Fruit fly (Drosophila melanogaster): ENCODE measurements around the gene CG44002.
A peak's percentile ranks its signal among the peaks of the same experiment; 100 is the strongest.
"Not testable (repeated sequence)": the region's sequence is repeated elsewhere in the genome, so short reads cannot be mapped to it uniquely, and the experiment has no call there.

CG44002 gene

dm6 chr2L:3170949-3171579 is at the start of gene CG44002:
Gene CG44002, minus strand, starts transcription at chr2L:3171092.
- TF ChIP-seq CG8478 (optimal IDR thresholded peaks at IDR 0.05) (no peak), CTCF (optimal IDR thresholded peaks at IDR 0.05) (no peak)

dm6 chr2L:3200396-3200795 is 29.5 kb upstream of the CG44002 start, which contains the start of gene CG34393:
Gene CG34393, minus strand, starts transcription at chr2L:3200496.
- TF ChIP-seq CG8478 (optimal IDR thresholded peaks at IDR 0.05) (no peak), CTCF (optimal IDR thresholded peaks at IDR 0.05) (no peak)

DNA sequence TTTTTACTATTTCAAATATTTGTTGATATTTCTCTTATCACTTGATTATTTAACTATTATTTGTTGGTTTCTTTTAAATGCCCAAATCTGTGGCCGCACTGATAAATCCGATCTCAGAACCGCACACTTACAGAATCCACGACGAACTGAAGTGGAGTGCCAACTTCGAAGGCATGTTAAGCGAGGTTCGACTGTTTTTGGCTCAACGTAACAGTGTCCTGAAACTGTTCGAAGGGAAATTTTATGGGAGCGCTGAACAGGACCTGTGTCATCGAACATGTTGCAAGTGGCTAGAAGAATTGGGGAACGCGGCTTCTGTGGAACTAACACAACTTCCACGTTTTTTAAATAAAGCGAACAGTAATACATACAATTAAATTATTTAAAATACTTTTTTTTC is 28.7 kb upstream of the CG44002 start:
- TF ChIP-seq CG8478 (optimal IDR thresholded peaks at IDR 0.05) (no peak), CTCF (optimal IDR thresholded peaks at IDR 0.05) (no peak)

DNA sequence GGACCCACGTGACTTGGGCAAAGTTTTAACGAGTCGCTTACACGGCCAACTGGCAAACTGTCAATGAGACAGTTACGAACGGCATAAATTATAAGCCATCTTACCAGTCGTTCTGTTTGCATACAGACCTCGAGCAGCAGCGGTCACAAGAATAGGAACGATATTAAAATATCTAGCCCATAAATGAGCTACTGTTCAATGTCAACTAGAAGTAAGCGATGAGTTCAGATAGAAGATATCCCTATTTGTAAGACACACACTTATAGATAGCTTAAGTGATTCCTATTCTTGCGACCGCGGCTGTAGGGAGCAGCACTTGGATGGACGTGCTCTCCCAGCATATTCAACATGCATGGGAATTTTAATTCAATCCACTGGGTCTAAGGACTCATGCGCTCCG is 18.0 kb upstream of the CG44002 start:
- TF ChIP-seq CTCF (optimal IDR thresholded peaks at IDR 0.05) (no peak), CG8478 (optimal IDR thresholded peaks at IDR 0.05) (no peak)

- TF ChIP-seq CG8478 (optimal IDR thresholded peaks at IDR 0.05) (no peak), CTCF (optimal IDR thresholded peaks at IDR 0.05) (peak; percentile 81 to 86)
Measured at dm6 chr2L:3183205-3183604, 12.3 kb upstream of the CG44002 start.

- no peak for TF ChIP-seq CG8478 (optimal IDR thresholded peaks at IDR 0.05)
- TF ChIP-seq CTCF (optimal IDR thresholded peaks at IDR 0.05) = peak; percentile 63 to 65
Measured at dm6 chr2L:3179654-3180053, 8.8 kb upstream of the CG44002 start.

DNA sequence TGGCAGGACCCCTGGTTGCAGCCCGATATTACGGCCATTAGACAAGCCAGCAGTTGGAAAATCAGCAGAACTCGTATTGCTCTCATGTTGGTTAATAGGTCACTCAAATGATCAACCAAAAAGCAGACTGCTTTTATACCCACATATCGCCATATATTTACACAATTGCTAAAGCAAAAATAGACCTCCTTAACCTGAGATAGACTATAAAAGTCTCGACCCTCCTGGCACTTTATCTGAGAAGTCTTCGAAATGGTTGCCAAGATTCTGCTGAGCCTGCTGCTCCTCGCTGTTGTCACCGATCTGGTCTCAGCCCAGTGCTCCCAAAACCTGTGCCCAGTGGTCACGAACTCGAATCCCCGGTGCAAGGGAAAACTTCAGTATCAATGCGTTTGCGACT is 2.8 kb upstream of the CG44002 start, which contains the start of the genes CG31698 and CG15404:
Gene CG31698, minus strand, starts transcription at position 101 of the 400 bp plus-strand sequence.
Gene CG15404, plus strand, starts transcription at position 233 of the 400 bp plus-strand sequence.
- no peak for TF ChIP-seq CTCF (optimal IDR thresholded peaks at IDR 0.05)

- no peak for TF ChIP-seq CTCF (optimal IDR thresholded peaks at IDR 0.05)
- no peak for TF ChIP-seq CG8478 (optimal IDR thresholded peaks at IDR 0.05)
Measured at dm6 chr2L:3172745-3173271, 1.9 kb upstream of the CG44002 start.

DNA sequence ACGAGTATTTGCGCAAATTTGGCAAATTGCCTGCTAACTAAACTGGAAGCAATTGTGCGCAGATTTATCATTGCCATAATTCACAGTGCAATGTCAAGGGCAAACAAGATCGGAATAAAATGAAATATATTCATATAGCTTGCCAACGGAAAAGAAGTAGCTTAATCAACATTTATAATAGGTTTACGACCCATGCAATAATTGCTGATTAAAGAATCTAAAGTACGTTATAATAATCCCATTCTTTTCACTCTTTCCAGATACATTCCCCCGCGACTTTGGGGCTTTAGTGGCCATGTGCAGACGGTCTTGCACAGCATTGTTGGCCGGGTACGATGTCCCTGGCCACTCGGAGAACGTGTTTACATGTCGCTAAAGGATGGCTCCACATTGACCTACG is 4.2 kb downstream of the CG44002 start:
- no peak for TF ChIP-seq CG8478 (optimal IDR thresholded peaks at IDR 0.05)

dm6 chr2L:3165022-3165647 is 5.8 kb downstream of the CG44002 start:
- TF ChIP-seq CTCF (optimal IDR thresholded peaks at IDR 0.05) = no peak
- no peak for TF ChIP-seq CG8478 (optimal IDR thresholded peaks at IDR 0.05)

- TF ChIP-seq CTCF (optimal IDR thresholded peaks at IDR 0.05) = no peak
Measured at dm6 chr2L:3164257-3165021, 6.5 kb downstream of the CG44002 start.

dm6 chr2L:3163490-3163889 is 7.4 kb downstream of the CG44002 start, which contains the start of gene Hydr2:
Gene Hydr2, plus strand, starts transcription at chr2L:3163645.
- not testable (repeated sequence) for TF ChIP-seq CTCF, CG8478 (optimal IDR thresholded peaks at IDR 0.05)

dm6 chr2L:3159144-3160000 is 11.5 kb downstream of the CG44002 start, which contains the start of the genes Mad and gkt:
Gene Mad, minus strand, starts transcription at chr2L:3159643.
Gene gkt, plus strand, starts transcription at chr2L:3159950.
- TF ChIP-seq CG8478 (optimal IDR thresholded peaks at IDR 0.05) = no peak
- TF ChIP-seq CTCF (optimal IDR thresholded peaks at IDR 0.05) = no peak

- TF ChIP-seq CG8478 (optimal IDR thresholded peaks at IDR 0.05) = no peak
- TF ChIP-seq CTCF (optimal IDR thresholded peaks at IDR 0.05) = no peak
Measured at dm6 chr2L:3158260-3159072, 12.4 kb downstream of the CG44002 start.
